Fruit fly (Drosophila melanogaster): Measurements from ENCODE around the gene cv-d.

Gene cv-d

dm6 chr3R:15836864-15837824, 16.2 kb downstream of the cv-d start, which contains the start of the genes ND-23 and spn-E (continued):
- TF ChIP-seq CG3163 (GFP tag; optimal IDR thresholded peaks at IDR 0.05) (no peak), CG10209 (GFP tag; optimal IDR thresholded peaks at IDR 0.05) (peak; percentile 61), YL-1 (GFP tag; optimal IDR thresholded peaks at IDR 0.05) (peak; percentile 41), H2.0 (GFP tag; IDR thresholded peaks at IDR 0.05) (no peak; the same call in 1 of the 2 replicates), Awh (GFP tag; IDR thresholded peaks at IDR 0.05) (no peak), CG15601 (tag; optimal IDR thresholded peaks at IDR 0.05) (no peak), Chrac-16 (GFP tag; optimal IDR thresholded peaks at IDR 0.05) (peak; percentile 60)

dm6 chr3R:15834375-15835031, 18.9 kb downstream of the cv-d start, which contains the start of the genes CG43317 and Arpc3A:
TSS of gene CG43317 (minus strand) at chr3R:15834425.
TSS of gene Arpc3A (plus strand) at chr3R:15834648.
- TF ChIP-seq Dref (GFP tag; IDR thresholded peaks at IDR 0.05) = peak; percentile 63
- TF ChIP-seq MBD-R2 (GFP tag; IDR thresholded peaks at IDR 0.05) = peak; percentile 51
- TF ChIP-seq CG12769 (tag; optimal IDR thresholded peaks at IDR 0.05) = no peak
- TF ChIP-seq so (GFP tag; IDR thresholded peaks at IDR 0.05) = no peak
- peak; percentile 76 for TF ChIP-seq E2f2 (GFP tag; IDR thresholded peaks at IDR 0.05)
- peak; percentile 37 for TF ChIP-seq CG9797 (GFP tag; optimal IDR thresholded peaks at IDR 0.05)
- peak; percentile 26 for TF ChIP-seq YL-1 (GFP tag; optimal IDR thresholded peaks at IDR 0.05)
- peak; percentile 33 for TF ChIP-seq CG10267 (tag; optimal IDR thresholded peaks at IDR 0.05)
- peak; percentile 51 for TF ChIP-seq kay (GFP tag; optimal IDR thresholded peaks at IDR 0.05)
- TF ChIP-seq CG18011 (GFP tag; optimal IDR thresholded peaks at IDR 0.05) = no peak
- TF ChIP-seq CG11398 (GFP tag; optimal IDR thresholded peaks at IDR 0.05) = no peak
- peak; percentile 6 for TF ChIP-seq CG2712 (tag; optimal IDR thresholded peaks at IDR 0.05)
- peak; percentile 17; the same call in 1 of the 3 replicates for TF ChIP-seq row (GFP tag; IDR thresholded peaks at IDR 0.05)
- no peak for TF ChIP-seq CG1233 (GFP tag; optimal IDR thresholded peaks at IDR 0.05)
- peak; percentile 69 for TF ChIP-seq stwl (tag; optimal IDR thresholded peaks at IDR 0.05)
- peak; percentile 77 for TF ChIP-seq CG2116 (GFP tag; optimal IDR thresholded peaks at IDR 0.05)
- no peak for TF ChIP-seq HLH4C (GFP tag; IDR thresholded peaks at IDR 0.05; ENCODE audit: partially characterized antibody)
- TF ChIP-seq Dll (GFP tag; IDR thresholded peaks at IDR 0.05; ENCODE audit: partially characterized antibody) = peak; percentile 50; the same call in 2 of the 4 replicates
- peak; percentile 48 for TF ChIP-seq Sry-δ (GFP tag; optimal IDR thresholded peaks at IDR 0.05)
- no peak for TF ChIP-seq Ssrp (tag; optimal IDR thresholded peaks at IDR 0.05)
- no peak for TF ChIP-seq CG10462 (GFP tag; optimal IDR thresholded peaks at IDR 0.05)
- peak; percentile 38 for TF ChIP-seq sens (GFP tag)
- TF ChIP-seq CG5245 (GFP tag; optimal IDR thresholded peaks at IDR 0.05) = no peak
- peak; percentile 46 for TF ChIP-seq BEAF-32 (GFP tag; optimal IDR thresholded peaks at IDR 0.05)
- TF ChIP-seq CG4617 (GFP tag; optimal IDR thresholded peaks at IDR 0.05; ENCODE audit: borderline replicate concordance) = peak; percentile 56
- 0 out of 4 replicates have a peak, but pooled peaks have one; percentile 34 for TF ChIP-seq chinmo (GFP tag; IDR thresholded peaks at IDR 0.05; ENCODE audit: partially characterized antibody)
- TF ChIP-seq CG30020 (tag; optimal IDR thresholded peaks at IDR 0.05) = peak; percentile 11
- no peak for TF ChIP-seq CG8944 (GFP tag; optimal IDR thresholded peaks at IDR 0.05)
- peak; percentile 29 for TF ChIP-seq Myb (GFP tag; optimal IDR thresholded peaks at IDR 0.05)
- TF ChIP-seq NfI (GFP tag; optimal IDR thresholded peaks at IDR 0.05) = no peak
- no peak for TF ChIP-seq CG9727 (GFP tag; optimal IDR thresholded peaks at IDR 0.05)
- TF ChIP-seq CG14710 (tag; optimal IDR thresholded peaks at IDR 0.05) = peak; percentile 22
- peak; percentile 65 for TF ChIP-seq Dp (GFP tag; optimal IDR thresholded peaks at IDR 0.05)
- peak; percentile 41 for TF ChIP-seq gfzf (GFP tag; optimal IDR thresholded peaks at IDR 0.05)
- no peak for TF ChIP-seq ranshi (GFP tag; IDR thresholded peaks at IDR 0.05)
- TF ChIP-seq pzg (GFP tag; optimal IDR thresholded peaks at IDR 0.05) = peak; percentile 25
- 0 out of 3 replicates have a peak, but pooled peaks have one; percentile 40 for TF ChIP-seq Opbp (GFP tag; IDR thresholded peaks at IDR 0.05; ENCODE audit: partially characterized antibody)
- no peak for TF ChIP-seq H15 (GFP tag; IDR thresholded peaks at IDR 0.05)
- TF ChIP-seq CG13287 (GFP tag; IDR thresholded peaks at IDR 0.05; ENCODE audit: partially characterized antibody) = peak; percentile 42
